Fruit fly (Drosophila melanogaster): ENCODE measurements around the gene CG46466.

dm6 chr4:663055-663670 lies at the start of gene CG46466, which contains the start of gene Slip1:
- no peak for TF ChIP-seq pan (optimal IDR thresholded peaks at IDR 0.05)
- peak; percentile 36 for TF ChIP-seq ey (GFP tag; optimal IDR thresholded peaks at IDR 0.05)
- TF ChIP-seq foxo (GFP tag; optimal IDR thresholded peaks at IDR 0.05), result no peak
- TF ChIP-seq Myc (optimal IDR thresholded peaks at IDR 0.05), result no peak
- TF ChIP-seq h (GFP tag; optimal IDR thresholded peaks at IDR 0.05), result no peak
- TF ChIP-seq br (GFP tag; optimal IDR thresholded peaks at IDR 0.05), result no peak
- no peak for TF ChIP-seq Sp1 (GFP tag; optimal IDR thresholded peaks at IDR 0.05)
- no peak for TF ChIP-seq Dfd (GFP tag; optimal IDR thresholded peaks at IDR 0.05)
- no peak for TF ChIP-seq jim (GFP tag; optimal IDR thresholded peaks at IDR 0.05)
- no peak for TF ChIP-seq fru (GFP tag; optimal IDR thresholded peaks at IDR 0.05)
- TF ChIP-seq psq (GFP tag; optimal IDR thresholded peaks at IDR 0.05), result no peak
- no peak for TF ChIP-seq Mio (GFP tag; optimal IDR thresholded peaks at IDR 0.05)
- no peak for TF ChIP-seq Abd-B (GFP tag; optimal IDR thresholded peaks at IDR 0.05)

Data from whole organism, wandering third instar larva.